Worm (Caenorhabditis elegans) whole organism, midembryonic: ENCODE measurements around the gene nhr-231.

ENCODE experiments used
- T22C8.4 ChIP-seq: fragments of 200-800 bp; sonication (Bioruptor generic); IDR thresholded peaks from 2 replicates; pipeline ENCODE4 v1.3.6; 2022; ENCODE audit warnings: missing genetic modification characterization, missing compliant biosample characterization
- flt-1 ChIP-seq: fragments of 200-800 bp; sonication (Bioruptor generic); IDR thresholded peaks from 2 replicates; pipeline ENCODE4 v1.3.6; 2022; ENCODE audit warnings: missing genetic modification characterization, missing compliant biosample characterization
- klf-2 ChIP-seq: fragments of 200-800 bp; sonication (Bioruptor generic); conservative IDR thresholded peaks from 2 replicates; pipeline ENCODE4 v1.3.6; 2022; ENCODE audit warnings: missing genetic modification reagents, missing genetic modification characterization, missing compliant biosample characterization
- med-1 ChIP-seq: sonication (generic microtip); optimal IDR thresholded peaks from 2 replicates; lab custom pipeline; 2017; ENCODE audit warnings: missing genetic modification characterization, mild to moderate bottlenecking, missing compliant biosample characterization, antibody characterized with exemption, missing genetic modification reagents; ENCODE audit not compliant: insufficient read depth
- ref-1 ChIP-seq: fragments of 200-800 bp; sonication (Bioruptor generic); conservative IDR thresholded peaks from 2 replicates; pipeline ENCODE4 v1.3.6; 2022; ENCODE audit warnings: missing genetic modification reagents, missing genetic modification characterization, missing compliant biosample characterization
- tab-1 ChIP-seq: fragments of 200-800 bp; sonication (Bioruptor generic); IDR thresholded peaks from 2 replicates; pipeline ENCODE4 v1.3.6; 2022; ENCODE audit warnings: missing genetic modification characterization, missing compliant biosample characterization
- ztf-23 ChIP-seq: fragments of 200-800 bp; sonication (Bioruptor generic); IDR thresholded peaks from 2 replicates; pipeline ENCODE4 v1.3.6; 2022; ENCODE audit warnings: missing genetic modification reagents, missing genetic modification characterization, missing compliant biosample characterization
- ztf-29 ChIP-seq: fragments of 200-800 bp; sonication (Bioruptor generic); IDR thresholded peaks from 2 replicates; pipeline ENCODE4 v1.3.6; 2022; ENCODE audit warnings: missing genetic modification reagents, missing genetic modification characterization, missing compliant biosample characterization

- no peak for TF ChIP-seq tab-1 (GFP tag; lab: Robert Waterston, UW)
- no peak for TF ChIP-seq med-1 (GFP tag; lab: Kevin White, UChicago)
- no peak for TF ChIP-seq ztf-29 (GFP tag; lab: Robert Waterston, UW)
- no peak for TF ChIP-seq flt-1
- TF ChIP-seq ref-1 (GFP tag; lab: Robert Waterston, UW) = no peak
- no peak for TF ChIP-seq T22C8.4 (GFP tag; lab: Robert Waterston, UW)
- TF ChIP-seq klf-2 (GFP tag; lab: Robert Waterston, UW) = no peak
- 0 out of 2 replicates have a peak, but pooled peaks have one; percentile 6 for TF ChIP-seq ztf-23
Observed at ce11 chrV:18750445-18750844, 40.3 kb upstream of the nhr-231 start, which contains the start of the genes F11D11.21 and F11D11.12.
